Fruit fly (Drosophila melanogaster): Measurements from ENCODE around the gene CCT3.

dm6 chr3R:16650950-16651349 lies 3.5 kb downstream of the CCT3 start, which contains the start of gene Mettl4:
- TF ChIP-seq Dll (optimal IDR thresholded peaks at IDR 0.05) (no peak), pan (optimal IDR thresholded peaks at IDR 0.05) (no peak), EcR (GFP tag; optimal IDR thresholded peaks at IDR 0.05) (no peak)

Measured in whole organism.